Worm (Caenorhabditis elegans): ENCODE data around the gene Y37B11A.3.

Gene Y37B11A.3

ce11 chrIII:5785273-5785929 is at the start of gene Y37B11A.3 (continued):
- TF ChIP-seq ZK185.1 (tag; optimal IDR thresholded peaks at IDR 0.05; ENCODE audit: poor library complexity, severe bottlenecking), result no peak
- TF ChIP-seq sdz-38 (tag; optimal IDR thresholded peaks at IDR 0.05), result no peak
- no peak for TF ChIP-seq mxl-1 (tag; optimal IDR thresholded peaks at IDR 0.05)
- no peak for TF ChIP-seq him-1 (tag; optimal IDR thresholded peaks at IDR 0.05)
- peak; percentile 72 for TF ChIP-seq lin-40 (tag; optimal IDR thresholded peaks at IDR 0.05)
- no peak for TF ChIP-seq rpc-1 (optimal IDR thresholded peaks at IDR 0.05)
- no peak for TF ChIP-seq rpc-1 (tag; optimal IDR thresholded peaks at IDR 0.05)
- TF ChIP-seq mcd-1 (GFP tag; IDR thresholded peaks at IDR 0.05), result no peak; the same call in 1 of the 2 replicates
- TF ChIP-seq nhr-27 (tag; optimal IDR thresholded peaks at IDR 0.05), result no peak
- 0 out of 2 replicates have a peak, but pooled peaks have one; percentile 11 for TF ChIP-seq D2030.7 (GFP tag; IDR thresholded peaks at IDR 0.05)
- peak; percentile 34 for TF ChIP-seq gei-17 (GFP tag; optimal IDR thresholded peaks at IDR 0.05)
- TF ChIP-seq unc-130 (GFP tag; optimal IDR thresholded peaks at IDR 0.05), result no peak
- no peak; the same call in 1 of the 2 replicates for TF ChIP-seq K11D2.4 (GFP tag; IDR thresholded peaks at IDR 0.05)
- TF ChIP-seq lir-1 (GFP tag; conservative IDR thresholded peaks at IDR 0.05), result no peak
- TF ChIP-seq xnd-1 (tag; optimal IDR thresholded peaks at IDR 0.05), result no peak
- no peak for TF ChIP-seq F22D6.2 (tag; optimal IDR thresholded peaks at IDR 0.05)
- no peak; the same call in 1 of the 2 replicates for TF ChIP-seq egrh-3 (GFP tag; IDR thresholded peaks at IDR 0.05)
- no peak for TF ChIP-seq athp-1 (tag; optimal IDR thresholded peaks at IDR 0.05)
- TF ChIP-seq nfya-2 (GFP tag; IDR thresholded peaks at IDR 0.05), result no peak
- TF ChIP-seq dpl-1 (GFP tag; optimal IDR thresholded peaks at IDR 0.05), result no peak
- TF ChIP-seq lsy-27 (tag; optimal IDR thresholded peaks at IDR 0.05; ENCODE audit: borderline replicate concordance, insufficient read depth), result no peak
- TF ChIP-seq B0035.1 (tag; optimal IDR thresholded peaks at IDR 0.05), result no peak
- no peak for TF ChIP-seq rcor-1 (GFP tag; IDR thresholded peaks at IDR 0.05)
- TF ChIP-seq sea-2 (GFP tag; IDR thresholded peaks at IDR 0.05), result no peak
- TF ChIP-seq ets-4 (GFP tag; optimal IDR thresholded peaks at IDR 0.05), result no peak
- TF ChIP-seq F23B12.7 (tag; optimal IDR thresholded peaks at IDR 0.05; ENCODE audit: insufficient read depth), result peak; percentile 21
- TF ChIP-seq rec-8 (tag; optimal IDR thresholded peaks at IDR 0.05), result no peak
- peak; percentile 52 for TF ChIP-seq F33H1.4 (GFP tag; IDR thresholded peaks at IDR 0.05)
- TF ChIP-seq pbrm-1 (GFP tag; IDR thresholded peaks at IDR 0.05), result peak; percentile 64
- no peak for TF ChIP-seq attf-6 (GFP tag; IDR thresholded peaks at IDR 0.05)
- TF ChIP-seq mes-4 (tag; optimal IDR thresholded peaks at IDR 0.05), result no peak
- no peak for TF ChIP-seq madf-8 (GFP tag; conservative IDR thresholded peaks at IDR 0.05)

DNA sequence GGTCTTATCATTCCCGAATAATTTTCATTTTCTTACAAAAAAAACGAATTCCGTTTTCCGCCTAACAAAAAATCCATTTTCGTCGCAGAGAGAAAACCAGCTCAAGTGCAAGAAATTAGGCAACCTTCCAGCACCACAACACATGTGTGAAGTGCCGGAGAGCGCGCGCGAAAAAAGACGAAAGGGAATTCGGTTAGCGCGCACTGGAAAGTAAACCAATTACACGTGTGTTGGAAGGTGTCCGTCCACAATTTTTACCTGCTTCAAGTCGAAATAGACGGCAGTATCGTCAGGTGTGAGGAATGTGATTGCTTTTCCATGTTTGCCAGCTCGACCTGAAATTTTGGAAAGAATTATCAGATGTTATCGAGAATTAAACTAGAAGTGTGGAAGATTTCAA is 49.5 kb upstream of the Y37B11A.3 start:
- TF ChIP-seq madf-8 (GFP tag; conservative IDR thresholded peaks at IDR 0.05), result peak; percentile 22; the same call in 1 of the 2 replicates
- TF ChIP-seq madf-6 (GFP tag; IDR thresholded peaks at IDR 0.05), result peak; percentile 42; the same call in 1 of the 2 replicates
- no peak for TF ChIP-seq nhr-80 (tag; optimal IDR thresholded peaks at IDR 0.05)
- TF ChIP-seq efl-1 (GFP tag; optimal IDR thresholded peaks at IDR 0.05), result peak; percentile 50
- TF ChIP-seq hsf-1 (GFP tag; IDR thresholded peaks at IDR 0.05), result no peak

DNA sequence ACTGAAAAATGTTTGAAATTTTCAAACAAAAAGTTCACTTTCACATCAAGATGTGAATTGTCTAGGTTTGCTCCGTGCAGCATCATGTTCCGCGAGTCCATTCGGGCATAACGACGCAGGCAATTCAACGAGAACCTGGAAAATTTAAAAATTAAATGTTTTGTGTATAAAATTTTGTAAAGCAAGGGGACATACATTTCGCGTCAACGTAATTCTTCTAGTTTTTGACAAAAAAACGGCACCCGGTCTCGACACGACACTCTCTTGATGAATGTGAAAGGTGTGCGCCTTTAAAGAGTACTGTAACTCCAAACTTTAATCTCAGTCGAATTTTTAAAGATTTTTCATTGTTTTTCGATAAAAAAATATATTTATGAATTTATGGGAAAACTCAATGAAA is 48.9 kb upstream of the Y37B11A.3 start, which contains the start of gene R12B2.6:
TSS of gene R12B2.6 (minus strand) at position 101 of the 400 bp plus-strand sequence.
- TF ChIP-seq lsl-1 (GFP tag; optimal IDR thresholded peaks at IDR 0.05) (peak; percentile 52), F57C9.4 (tag; optimal IDR thresholded peaks at IDR 0.05) (no peak)
